Worm (Caenorhabditis elegans) whole organism, L4 larva: ENCODE results near the gene F31E9.6.

Experiments
- F26F4.8 ChIP-seq: fragments of 200-800 bp; sonication (Bioruptor generic); conservative IDR thresholded peaks from 2 replicates; pipeline ENCODE4 v1.3.6; 2022; ENCODE audit warnings: missing genetic modification characterization, missing compliant biosample characterization
- ZK546.5 ChIP-seq, 2 experiments: sonication (generic microtip); optimal IDR thresholded peaks; 2 replicates each; lab custom pipeline; 2017; ENCODE audit warnings: missing biosample characterization in 2 of 2, missing genetic modification characterization in 2 of 2
- aly-2 ChIP-seq: sonication (generic microtip); optimal IDR thresholded peaks from 2 replicates; lab custom pipeline; 2018; ENCODE audit warnings: missing biosample characterization, missing genetic modification characterization
- lin-38 ChIP-seq: fragments of 200-800 bp; sonication (Bioruptor generic); IDR thresholded peaks from 2 replicates; pipeline ENCODE4 v1.3.6; 2022; ENCODE audit warnings: missing genetic modification reagents, missing genetic modification characterization, missing compliant biosample characterization
- nhr-11 ChIP-seq: fragments of 150-350 bp; optimal IDR thresholded peaks from 2 replicates; lab custom pipeline; 2014; ENCODE audit warnings: missing biosample characterization, missing genetic modification characterization

ce11 chrV:17323876-17324275 lies 8.9 kb upstream of the F31E9.6 start:
- TF ChIP-seq nhr-11, result no peak
- no peak for TF ChIP-seq F26F4.8 (GFP tag; lab: Robert Waterston, UW)
- no peak for TF ChIP-seq aly-2 (tag; lab: Kevin White, UChicago)
- no peak for TF ChIP-seq ZK546.5 (tag; optimal IDR thresholded peaks at IDR 0.05; lab: Kevin White, UChicago)
- TF ChIP-seq lin-38 (GFP tag; lab: Robert Waterston, UW), result no peak
